Worm (Caenorhabditis elegans) whole organism, L3 larva: ENCODE measurements around the gene C35A5.5.

Source experiments
- daf-12 ChIP-seq: fragments of 150-350 bp; optimal IDR thresholded peaks from 2 replicates; lab custom pipeline; 2014; ENCODE audit warnings: missing biosample characterization, missing genetic modification reagents, missing genetic modification characterization
- egl-5 ChIP-seq: fragments of 150-350 bp; optimal IDR thresholded peaks from 2 replicates; lab custom pipeline; 2017; ENCODE audit warnings: missing biosample characterization, missing genetic modification reagents, missing genetic modification characterization, inconsistent platforms
- fos-1 ChIP-seq: fragments of 150-350 bp; optimal IDR thresholded peaks from 2 replicates; lab custom pipeline; 2014; ENCODE audit warnings: missing biosample characterization, missing genetic modification characterization
- nhr-12 ChIP-seq: fragments of 150-350 bp; optimal IDR thresholded peaks from 2 replicates; lab custom pipeline; 2014; ENCODE audit warnings: missing biosample characterization, missing genetic modification characterization
- nhr-25 ChIP-seq: sonication (generic microtip); optimal IDR thresholded peaks from 2 replicates; lab custom pipeline; 2017; ENCODE audit warnings: missing biosample characterization, missing genetic modification characterization
- nhr-77 ChIP-seq: fragments of 150-350 bp; optimal IDR thresholded peaks from 2 replicates; lab custom pipeline; 2014; ENCODE audit warnings: missing biosample characterization, missing genetic modification characterization
- tbx-2 ChIP-seq: sonication (generic microtip); optimal IDR thresholded peaks from 2 replicates; lab custom pipeline; 2016; ENCODE audit warnings: mild to moderate bottlenecking, missing genetic modification characterization, missing compliant biosample characterization
- unc-62 ChIP-seq: fragments of 150-350 bp; sonication (generic microtip); optimal IDR thresholded peaks from 4 replicates; lab custom pipeline; 2014; ENCODE audit warnings: missing biosample characterization, missing genetic modification reagents, missing genetic modification characterization
- zag-1 ChIP-seq: fragments of 150-350 bp; optimal IDR thresholded peaks from 2 replicates; lab custom pipeline; 2014; ENCODE audit warnings: missing biosample characterization, missing genetic modification characterization
- ztf-11 ChIP-seq: fragments of 150-350 bp; optimal IDR thresholded peaks from 2 replicates; lab custom pipeline; 2014; ENCODE audit warnings: missing biosample characterization, missing genetic modification characterization

DNA sequence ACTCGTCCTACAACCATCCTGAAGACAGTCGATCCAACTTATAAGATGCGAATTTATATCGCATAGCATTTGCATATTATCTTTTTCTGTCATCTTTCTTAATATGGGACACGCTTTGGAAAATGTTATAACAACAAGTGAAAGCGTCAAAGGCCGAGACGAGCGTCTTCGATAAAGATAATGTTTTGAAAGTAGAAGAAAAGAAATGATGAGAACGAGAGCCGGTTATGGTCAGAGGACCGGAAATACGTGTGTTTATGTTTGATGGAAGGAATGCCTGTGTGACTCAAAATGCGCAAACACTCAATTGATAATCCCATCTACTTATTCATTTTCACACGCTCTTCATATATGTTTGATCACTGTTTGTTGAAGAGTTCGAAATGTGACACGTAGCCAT is 2.6 kb upstream of the C35A5.5 start, which contains the start of gene C35A5.11:
- TF ChIP-seq unc-62 (GFP tag; lab: Kevin White, UChicago) (no peak), nhr-77 (no peak), zag-1 (tag; lab: Kevin White, UChicago) (no peak), nhr-25 (no peak), tbx-2 (tag; lab: Kevin White, UChicago) (no peak), nhr-12 (tag; lab: Kevin White, UChicago) (no peak), daf-12 (no peak), fos-1 (tag; lab: Kevin White, UChicago) (no peak), ztf-11 (tag; lab: Kevin White, UChicago) (no peak), egl-5 (no peak)
